Worm (Caenorhabditis elegans): ENCODE results near the gene fbxa-219.
"Not testable (repeated sequence)": the region's sequence is repeated elsewhere in the genome, so short reads cannot be mapped to it uniquely, and the experiment has no call there.

ce11 chrIII:2290222-2290938, 835 bp upstream of the fbxa-219 start:
- not testable (repeated sequence) for TF ChIP-seq snpc-4 (tag; optimal IDR thresholded peaks at IDR 0.05); snpc-1.2 (GFP tag; IDR thresholded peaks at IDR 0.05); aly-2 (tag; optimal IDR thresholded peaks at IDR 0.05); jun-1 (tag; optimal IDR thresholded peaks at IDR 0.05); dve-1 (tag; optimal IDR thresholded peaks at IDR 0.05; ENCODE audit: insufficient read depth); unc-62 (GFP tag; optimal IDR thresholded peaks at IDR 0.05 in 1 of 2); unc-62 (tag; optimal IDR thresholded peaks at IDR 0.05); nhr-28 (tag; optimal IDR thresholded peaks at IDR 0.05); lin-39 (tag; optimal IDR thresholded peaks at IDR 0.05); D1046.2 (GFP tag; IDR thresholded peaks at IDR 0.05); madf-5 (GFP tag; IDR thresholded peaks at IDR 0.05); pha-4 (GFP tag; IDR thresholded peaks at IDR 0.05); pha-4 (tag; optimal IDR thresholded peaks at IDR 0.05); daf-12 (tag; optimal IDR thresholded peaks at IDR 0.05); unc-130 (GFP tag; optimal IDR thresholded peaks at IDR 0.05); lim-7 (GFP tag; IDR thresholded peaks at IDR 0.05)

All from whole organism, L4 larva.